Fruit fly (Drosophila melanogaster) ovary, adult (tissue): ENCODE measurements around the gene CG34161.

ENCODE experiments used
- CG17801 ChIP-seq: fragments of 200-800 bp; optimal IDR thresholded peaks from 2 replicates; lab custom pipeline; 2019; ENCODE audit warnings: missing biosample characterization, mild to moderate bottlenecking, missing genetic modification characterization, moderate library complexity; ENCODE audit not compliant: partially characterized antibody

The CG34161 gene

DNA sequence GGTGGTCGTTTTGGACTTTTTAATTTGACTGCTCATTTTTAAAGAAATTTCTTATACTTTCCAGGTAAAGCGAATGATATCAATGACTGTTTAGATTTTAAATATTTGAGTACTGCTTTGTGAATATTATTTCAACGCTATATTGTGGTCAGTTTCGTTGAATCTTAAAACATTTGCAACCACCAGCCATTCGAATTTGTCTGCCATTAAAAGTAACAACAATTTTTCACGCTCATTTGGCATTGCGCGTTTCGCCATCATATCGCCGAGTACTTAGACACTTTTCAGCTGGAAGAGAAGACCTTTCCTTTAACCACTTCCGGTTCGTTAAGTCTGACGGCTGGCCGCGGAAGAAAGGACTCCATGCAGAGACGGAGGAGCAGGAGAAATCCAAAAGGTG is at the start of gene CG34161:
CG34161 (minus strand) TSS at position 101 of the 400 bp plus-strand sequence.
- no peak for TF ChIP-seq CG17801

DNA sequence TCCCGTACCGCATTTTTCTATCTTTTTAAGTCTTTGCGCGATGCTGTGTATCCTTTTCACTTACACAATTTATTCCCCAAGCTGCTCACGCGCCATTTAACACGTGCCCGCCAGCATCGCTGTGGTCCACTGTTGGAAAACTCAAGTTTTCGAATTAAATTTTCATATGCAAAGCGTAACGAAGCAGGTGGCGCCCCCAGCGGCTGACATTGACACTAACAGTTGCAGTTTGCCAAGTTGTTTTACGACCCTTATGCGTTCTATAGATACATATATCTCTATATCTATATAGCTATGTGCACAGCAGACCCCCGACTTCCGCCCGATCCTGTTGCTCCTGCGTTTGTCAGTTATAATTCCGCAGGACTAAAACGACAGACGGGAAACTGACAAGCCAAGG is 44.4 kb upstream of the CG34161 start:
- no peak for TF ChIP-seq CG17801

DNA sequence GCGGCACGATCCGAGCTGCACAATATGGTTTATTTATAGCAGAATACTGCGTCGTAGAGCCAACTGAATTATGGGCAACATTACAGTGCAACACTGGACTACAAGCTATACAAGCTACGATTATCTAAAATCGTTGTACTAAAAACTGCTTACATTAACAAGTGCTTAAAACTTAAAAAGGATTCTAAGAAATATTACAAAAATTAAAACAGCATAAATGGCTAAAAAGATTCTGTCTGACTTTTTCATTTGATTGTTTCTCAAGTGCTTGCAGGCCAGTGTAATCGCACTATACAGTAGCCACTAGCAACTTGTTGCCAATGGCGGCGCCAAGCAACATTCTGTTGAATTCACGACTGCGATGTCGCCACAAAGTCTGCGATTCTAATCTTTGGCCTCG is 35.3 kb upstream of the CG34161 start:
- TF ChIP-seq CG17801 = no peak

DNA sequence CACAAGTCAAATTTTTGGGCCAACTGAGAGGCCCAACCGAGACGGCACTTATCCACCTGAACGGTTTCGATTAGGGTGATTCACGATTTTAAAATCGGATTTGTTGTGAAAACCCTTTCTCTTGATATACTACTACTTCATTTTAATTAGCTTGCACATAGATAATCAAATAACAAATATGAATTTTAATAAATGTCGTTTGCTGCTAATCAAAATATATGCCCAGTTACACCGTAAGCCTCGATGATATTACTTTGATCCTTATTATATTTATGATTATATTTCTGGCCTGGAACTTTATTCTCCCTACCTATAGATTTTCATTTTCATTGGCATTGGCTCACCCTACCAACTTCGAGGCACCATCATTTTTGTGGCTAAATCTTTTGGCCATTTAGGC is 34.4 kb upstream of the CG34161 start:
- no peak for TF ChIP-seq CG17801

DNA sequence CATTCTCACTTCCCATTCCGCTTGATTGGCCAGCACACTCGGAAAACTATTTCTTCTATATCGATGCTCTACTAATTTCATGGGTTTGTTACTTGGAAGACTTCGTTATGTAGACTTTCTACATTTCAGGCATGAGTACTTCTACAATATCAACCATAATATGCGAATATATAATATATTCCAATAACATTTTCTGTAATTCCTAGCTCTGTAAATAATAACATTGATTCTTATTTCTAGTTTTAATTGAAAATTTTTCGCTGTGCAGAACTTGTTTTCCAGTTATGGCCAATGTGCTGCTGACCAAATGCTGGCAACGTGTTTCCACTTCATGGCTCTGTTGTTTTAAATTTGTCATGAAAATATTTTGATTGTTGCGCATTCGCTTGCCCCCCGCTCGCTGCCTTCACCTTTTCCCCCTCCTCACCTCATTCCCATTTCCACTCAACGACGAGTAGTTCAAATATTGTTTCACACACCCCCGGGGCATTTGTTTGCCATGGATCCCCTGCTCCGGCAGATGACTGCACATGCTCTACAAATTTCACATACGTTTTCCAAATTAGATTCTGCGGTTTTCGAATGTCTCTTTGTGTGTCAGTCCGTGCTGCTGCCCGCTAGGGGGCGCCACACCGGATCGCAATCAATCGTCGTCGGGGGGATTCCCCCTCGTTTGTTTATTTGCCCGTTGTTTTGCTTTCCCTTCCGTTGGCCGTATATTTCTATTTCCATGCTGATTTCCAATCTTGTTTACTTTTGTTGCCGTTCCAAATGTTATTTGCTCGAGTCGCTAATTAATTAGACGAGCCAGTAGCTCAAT is 33.4 kb upstream of the CG34161 start:
- no peak for TF ChIP-seq CG17801

DNA sequence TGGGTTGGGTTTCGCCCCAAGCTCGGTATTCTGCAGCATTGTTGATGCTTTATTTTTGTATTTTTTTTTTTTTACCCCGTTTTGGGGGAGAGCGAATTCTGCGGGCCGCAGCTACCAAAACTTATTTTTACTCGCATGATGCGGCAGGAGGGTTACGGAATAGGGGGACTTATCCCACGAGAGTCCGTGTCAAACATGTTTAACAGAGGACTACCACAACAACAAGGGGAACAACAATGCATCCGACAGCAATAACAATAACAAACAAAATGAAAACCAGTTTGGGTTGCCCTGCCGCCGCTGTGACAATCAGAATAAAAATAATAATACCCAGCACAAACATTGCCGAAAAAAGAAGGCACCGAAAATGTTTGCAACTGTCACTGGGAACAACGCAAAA is 31.6 kb upstream of the CG34161 start:
- no peak for TF ChIP-seq CG17801

DNA sequence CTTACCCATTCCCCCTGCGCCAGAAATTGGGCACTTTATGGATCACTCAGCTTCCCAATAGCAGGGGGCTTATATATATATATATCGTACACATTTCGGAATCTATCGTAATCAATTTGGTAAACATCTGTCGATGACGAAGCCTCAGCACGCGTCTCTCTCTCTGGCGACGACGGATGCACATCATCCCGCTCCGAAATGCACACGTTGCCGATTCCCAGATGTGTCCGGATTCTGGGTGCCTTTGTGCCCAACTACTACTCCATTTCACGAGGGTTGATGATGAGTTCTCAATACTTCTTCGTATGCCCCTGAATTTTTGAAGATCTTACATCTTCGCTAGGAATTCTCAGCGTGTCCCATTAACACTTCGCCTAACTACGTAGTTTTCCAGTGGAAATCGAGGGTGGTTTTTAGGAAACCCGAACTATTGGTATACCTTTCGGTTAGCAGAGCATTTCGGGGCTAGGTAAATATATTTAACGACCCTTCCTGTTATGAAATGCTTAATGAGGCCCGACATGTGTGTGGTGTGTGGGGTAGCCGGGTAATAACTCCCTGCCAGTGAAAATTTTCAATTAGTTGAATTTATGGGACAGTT is 27.3 kb upstream of the CG34161 start:
- TF ChIP-seq CG17801 = no peak

DNA sequence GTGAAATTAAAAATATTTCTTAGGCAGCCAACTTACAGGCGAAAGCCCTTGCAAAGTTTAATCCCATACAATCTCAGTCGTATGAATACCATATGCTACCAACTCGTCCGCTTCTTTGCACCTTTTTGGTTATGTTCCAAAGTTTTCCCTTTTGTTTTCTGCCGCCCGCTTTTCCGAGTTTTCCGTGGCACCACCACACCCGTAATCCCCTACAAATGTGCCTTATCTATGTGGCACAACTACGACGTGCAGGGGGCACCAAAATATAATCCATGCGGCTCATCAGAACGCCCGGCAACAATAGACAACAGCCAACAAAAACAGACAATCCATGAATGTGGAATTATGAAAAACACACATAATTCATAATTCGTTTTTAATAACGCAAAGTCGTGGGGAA is 26.2 kb upstream of the CG34161 start:
- TF ChIP-seq CG17801 = no peak

DNA sequence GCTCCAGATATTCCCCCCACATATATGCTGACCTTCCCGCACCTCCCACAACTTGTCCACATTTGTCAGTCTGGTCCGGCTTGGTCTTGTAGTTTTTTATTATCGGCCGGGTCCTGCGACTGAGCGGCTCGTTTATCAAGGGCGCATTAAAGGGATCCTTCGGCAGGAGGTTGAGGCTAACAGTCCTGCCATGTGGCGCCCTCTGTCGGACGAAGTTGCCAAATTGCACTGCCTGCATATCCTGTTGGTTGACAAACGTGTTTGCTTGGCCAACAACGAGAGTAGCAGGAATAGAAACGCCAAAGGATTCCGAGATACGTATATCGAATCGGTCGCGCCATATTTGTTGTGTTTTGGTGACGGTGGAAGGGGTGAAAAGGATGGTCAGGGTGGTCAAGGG is 22.1 kb upstream of the CG34161 start:
- TF ChIP-seq CG17801 = no peak

DNA sequence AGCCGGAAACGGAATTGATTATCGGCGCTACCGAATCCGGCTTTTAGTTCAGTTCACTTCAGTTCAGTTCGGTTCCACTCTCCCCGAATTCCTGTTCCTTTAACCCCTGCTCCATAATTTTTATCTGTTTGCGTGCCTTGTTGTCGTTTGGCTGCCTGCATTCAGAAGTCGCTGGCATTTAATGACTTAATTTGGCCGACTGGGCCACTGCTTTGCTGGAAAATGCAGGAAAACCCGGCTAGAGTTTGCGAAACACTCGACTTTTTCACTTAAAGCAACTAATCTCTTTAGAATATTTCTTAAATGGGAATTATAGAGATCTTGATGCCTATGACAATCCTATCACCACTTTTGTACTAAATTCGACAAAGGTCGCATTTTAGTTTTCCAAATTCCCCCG is 2.0 kb downstream of the CG34161 start, which contains the start of gene CG34160:
CG34160 (plus strand) TSS at position 301 of the 400 bp plus-strand sequence.
- TF ChIP-seq CG17801 = no peak

DNA sequence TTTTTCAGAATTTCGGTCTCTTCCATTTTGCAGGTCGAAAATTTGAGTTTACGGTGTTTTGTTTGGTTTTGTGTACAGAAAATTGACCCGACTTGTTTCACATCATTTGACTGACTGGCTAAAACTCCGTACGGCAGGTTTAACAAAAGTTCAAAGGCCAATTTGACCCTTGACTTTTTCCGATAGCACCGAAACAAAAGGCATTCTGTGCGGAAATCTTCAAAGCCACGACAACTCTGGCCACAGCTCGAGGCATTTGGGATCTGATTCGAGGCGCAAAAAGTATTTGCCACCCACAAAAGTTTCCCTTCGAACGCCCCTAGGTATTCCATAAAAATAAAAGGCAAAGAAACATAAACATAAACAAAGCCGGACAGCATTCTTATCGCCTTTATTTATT is 3.8 kb downstream of the CG34161 start, which contains the start of gene w-cup:
w-cup (minus strand) TSS at position 101 of the 400 bp plus-strand sequence.
- no peak for TF ChIP-seq CG17801

DNA sequence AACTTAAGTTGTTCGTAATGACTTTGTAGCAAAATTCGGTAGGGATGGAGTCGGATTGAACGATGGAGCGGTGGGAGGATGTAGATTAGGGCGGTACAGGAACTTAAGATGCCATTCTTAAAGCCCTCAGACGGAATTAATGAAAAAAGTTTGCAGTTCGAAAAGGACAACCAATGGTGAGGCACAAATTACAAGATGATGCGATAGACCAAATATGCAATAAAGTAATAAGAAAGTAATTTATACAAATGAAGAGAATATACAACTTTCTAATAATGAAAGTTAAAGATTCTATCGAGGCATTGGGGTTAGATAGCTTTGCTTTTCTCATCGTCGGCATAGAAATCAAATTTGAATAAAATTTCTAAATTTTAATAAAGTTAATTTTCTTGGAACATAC is 14.5 kb downstream of the CG34161 start, which contains the start of gene CG6138:
CG6138 (plus strand) TSS at position 301 of the 400 bp plus-strand sequence.
- TF ChIP-seq CG17801 = no peak

DNA sequence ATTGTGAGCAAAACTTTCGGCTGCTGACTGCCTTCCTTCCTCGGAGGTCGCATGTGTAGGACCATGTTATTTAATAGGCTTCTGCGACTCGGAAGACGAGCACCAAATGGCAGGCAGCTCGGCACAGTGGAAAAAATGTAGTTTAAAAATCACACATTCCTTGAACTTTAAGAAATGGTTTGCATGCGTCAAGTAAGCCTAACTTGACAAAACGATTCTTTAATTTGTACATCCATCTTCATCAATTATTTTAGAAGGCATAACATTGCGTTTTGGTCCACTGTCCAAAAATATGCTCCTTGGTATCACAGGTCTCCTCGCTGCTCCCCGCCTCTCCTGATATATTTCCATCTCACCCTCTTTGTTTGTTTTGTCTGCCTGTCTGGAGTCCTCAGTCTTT is 15.8 kb downstream of the CG34161 start:
- no peak for TF ChIP-seq CG17801

DNA sequence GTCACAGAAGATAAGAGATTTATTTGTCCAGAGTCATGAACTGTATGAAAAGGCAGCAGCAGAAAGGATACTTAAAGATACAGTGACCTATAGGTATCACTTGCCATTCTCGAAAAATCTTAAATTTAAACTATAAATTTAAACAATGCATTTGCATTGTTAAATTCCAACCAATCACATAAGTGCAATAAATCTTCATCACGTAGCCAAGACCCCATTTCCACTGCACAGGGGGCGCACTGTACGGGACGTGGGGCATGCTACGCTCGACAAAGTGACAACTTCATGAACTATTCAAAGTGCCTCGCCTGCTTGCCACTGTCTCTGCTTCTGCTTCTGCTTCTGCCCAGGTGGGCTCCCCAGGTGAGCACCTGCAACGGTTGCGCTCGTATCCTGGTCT is 26.2 kb downstream of the CG34161 start:
- no peak for TF ChIP-seq CG17801

DNA sequence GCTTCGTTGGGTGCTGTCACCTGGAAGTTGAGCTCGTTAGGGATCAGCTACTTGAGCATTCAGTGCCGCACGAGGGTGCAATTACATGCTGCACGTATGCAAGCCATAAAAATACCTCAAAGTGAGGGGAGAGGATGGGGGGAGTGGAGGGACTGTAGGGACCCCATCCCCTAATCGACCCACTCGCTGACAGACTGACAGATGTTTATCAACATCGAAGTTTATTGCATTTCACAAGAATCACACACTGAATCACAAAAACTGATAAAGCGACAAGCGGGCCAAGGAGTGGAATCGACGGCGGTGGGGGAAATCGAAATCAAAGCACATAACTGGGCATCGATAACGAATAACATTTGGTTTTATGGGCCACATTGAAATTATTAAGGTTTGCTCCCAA is 26.8 kb downstream of the CG34161 start:
- no peak for TF ChIP-seq CG17801

DNA sequence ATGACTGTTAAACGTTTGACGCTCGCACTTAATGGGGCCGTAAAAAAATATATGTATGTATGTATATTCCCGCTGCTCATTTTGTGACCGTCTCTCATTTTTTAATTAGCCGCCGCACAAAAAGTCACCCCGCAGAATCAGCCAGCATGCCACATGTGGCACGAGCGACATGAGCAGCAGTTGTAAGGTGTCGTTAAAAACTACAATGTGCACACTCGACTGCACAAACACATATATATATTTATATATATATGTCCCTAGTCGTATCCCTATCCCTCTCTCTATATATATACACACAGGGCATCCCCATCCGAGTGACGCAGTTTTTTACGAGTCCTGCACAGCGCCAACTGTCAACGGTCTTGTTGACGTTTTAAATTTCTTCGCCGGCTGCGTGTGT is 27.8 kb downstream of the CG34161 start:
- no peak for TF ChIP-seq CG17801

DNA sequence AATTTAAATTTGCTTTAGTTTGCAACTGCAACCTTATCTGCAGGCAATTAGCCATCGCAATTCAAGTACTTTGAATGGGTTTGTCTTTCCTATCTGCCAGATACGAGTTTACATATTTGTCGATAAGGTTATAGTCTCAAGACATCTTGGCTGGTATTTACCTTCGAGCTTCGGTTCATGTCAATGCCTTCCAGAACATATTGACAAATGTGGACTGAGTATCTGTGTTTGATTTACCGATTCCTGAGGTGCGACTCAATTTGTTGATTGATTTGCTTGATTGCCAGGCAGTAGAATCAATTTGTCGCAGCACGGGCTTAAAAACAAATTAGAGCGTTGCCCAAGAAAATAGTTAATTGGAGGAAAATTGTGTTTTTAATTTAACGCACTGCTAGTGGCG is 28.7 kb downstream of the CG34161 start:
- no peak for TF ChIP-seq CG17801

DNA sequence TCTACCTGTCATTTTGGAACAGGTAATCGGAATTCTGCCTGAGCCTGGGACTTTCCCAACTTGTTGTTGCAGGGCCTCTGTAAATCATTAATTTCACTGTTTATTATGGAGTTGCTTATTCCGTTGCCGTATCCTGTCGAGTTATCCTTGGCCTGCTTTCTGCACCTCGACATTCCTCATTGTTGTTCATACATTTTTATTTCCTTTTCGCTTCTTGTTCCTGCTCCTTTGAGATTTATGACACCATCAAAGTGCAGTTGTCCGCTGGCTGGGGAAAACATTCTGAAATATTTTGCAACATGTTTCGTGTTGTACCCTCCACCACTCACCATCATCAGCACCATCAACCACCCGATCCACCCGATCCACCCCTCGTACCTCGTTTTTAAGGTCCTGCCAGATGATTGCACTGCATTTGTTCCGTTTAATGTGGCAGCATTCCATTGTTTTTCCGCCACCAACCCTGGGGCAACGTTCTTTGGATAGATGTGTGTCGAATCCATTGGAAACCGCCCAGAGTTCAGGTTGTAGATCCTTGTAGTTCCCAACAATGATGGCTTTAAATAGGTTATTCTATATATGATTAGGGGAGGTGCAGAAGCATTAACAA is 32.6 kb downstream of the CG34161 start:
- no peak for TF ChIP-seq CG17801
